Fruit fly (Drosophila melanogaster): Measurements from ENCODE around the gene Drak.
A peak's percentile ranks its signal among the peaks of the same experiment; 100 is the strongest.

Gene Drak

dm6 chrX:11555070-11555469 lies 62.1 kb downstream of the Drak start (continued):
- TF ChIP-seq fd64A (GFP tag; optimal IDR thresholded peaks at IDR 0.05) (no peak), dmrt11E (tag; optimal IDR thresholded peaks at IDR 0.05) (no peak), CG15601 (tag; optimal IDR thresholded peaks at IDR 0.05) (no peak), otp (GFP tag; IDR thresholded peaks at IDR 0.05) (no peak), Hr39 (optimal IDR thresholded peaks at IDR 0.05) (no peak), jigr1 (GFP tag; IDR thresholded peaks at IDR 0.05) (no peak), usp (GFP tag; optimal IDR thresholded peaks at IDR 0.05) (no peak), CG43689 (GFP tag; IDR thresholded peaks at IDR 0.05) (no peak), CG16779 (GFP tag; IDR thresholded peaks at IDR 0.05) (no peak), CG13296 (GFP tag; optimal IDR thresholded peaks at IDR 0.05) (no peak), CG14860 (GFP tag; IDR thresholded peaks at IDR 0.05; ENCODE audit: partially characterized antibody) (no peak), CG12219 (GFP tag; optimal IDR thresholded peaks at IDR 0.05) (no peak), grau (tag; optimal IDR thresholded peaks at IDR 0.05) (peak; percentile 7), Nf-YC (tag; optimal IDR thresholded peaks at IDR 0.05) (no peak), wek (GFP tag; optimal IDR thresholded peaks at IDR 0.05) (no peak), CG4707 (GFP tag; optimal IDR thresholded peaks at IDR 0.05) (no peak), luna (GFP tag; optimal IDR thresholded peaks at IDR 0.05) (no peak), CG7271 (tag; optimal IDR thresholded peaks at IDR 0.05) (no peak), CG2202 (tag; optimal IDR thresholded peaks at IDR 0.05) (no peak), mam (GFP tag; optimal IDR thresholded peaks at IDR 0.05) (no peak), CG34376 (GFP tag; optimal IDR thresholded peaks at IDR 0.05) (no peak), CG7928 (GFP tag; optimal IDR thresholded peaks at IDR 0.05) (no peak), Xbp1 (GFP tag; optimal IDR thresholded peaks at IDR 0.05) (no peak), CG3995 (GFP tag; optimal IDR thresholded peaks at IDR 0.05) (no peak), CG17359 (tag; optimal IDR thresholded peaks at IDR 0.05) (peak; percentile 5), Dll (GFP tag; IDR thresholded peaks at IDR 0.05; ENCODE audit: partially characterized antibody) (no peak), sob (GFP tag; IDR thresholded peaks at IDR 0.05) (no peak), unpg (GFP tag; optimal IDR thresholded peaks at IDR 0.05) (peak; percentile 17), chinmo (GFP tag; IDR thresholded peaks at IDR 0.05; ENCODE audit: partially characterized antibody) (no peak), CG1529 (GFP tag; optimal IDR thresholded peaks at IDR 0.05) (no peak), CG14014 (GFP tag; IDR thresholded peaks at IDR 0.05) (peak; percentile 30; the same call in 1 of the 2 replicates), Dek (tag; optimal IDR thresholded peaks at IDR 0.05) (no peak), kni (GFP tag; optimal IDR thresholded peaks at IDR 0.05) (no peak), Hr51 (GFP tag; optimal IDR thresholded peaks at IDR 0.05) (peak in 1 of 2 experiments; percentile 14), aop (GFP tag; IDR thresholded peaks at IDR 0.05) (no peak), Nf-YB (GFP tag; optimal IDR thresholded peaks at IDR 0.05) (no peak), CG18619 (GFP tag; optimal IDR thresholded peaks at IDR 0.05) (no peak)

DNA sequence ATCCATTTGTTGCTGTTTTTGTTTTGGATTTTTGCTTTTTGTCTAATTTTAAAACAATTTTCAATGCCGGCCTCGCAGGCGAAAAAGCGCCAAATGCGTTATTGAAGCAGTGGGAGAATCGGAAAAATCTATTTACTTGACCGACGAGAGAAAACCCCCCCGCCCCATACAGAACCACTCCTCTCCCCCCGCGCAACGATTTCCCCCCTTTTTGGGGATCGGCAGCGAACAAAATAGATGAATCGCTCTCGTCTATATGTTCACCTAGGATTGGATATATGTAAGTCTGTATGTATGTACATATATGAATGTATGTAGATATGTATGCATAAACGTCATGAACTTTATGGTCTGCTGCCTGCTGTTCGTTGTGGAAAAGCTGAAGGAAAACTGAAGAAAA lies 63.8 kb downstream of the Drak start:
- TF ChIP-seq sqz (GFP tag; optimal IDR thresholded peaks at IDR 0.05) = no peak
- no peak for TF ChIP-seq CG6791 (GFP tag; IDR thresholded peaks at IDR 0.05; ENCODE audit: partially characterized antibody)
- TF ChIP-seq Hey (tag; optimal IDR thresholded peaks at IDR 0.05) = no peak
- TF ChIP-seq HmgZ (tag; optimal IDR thresholded peaks at IDR 0.05) = no peak
- TF ChIP-seq CG10462 (GFP tag; optimal IDR thresholded peaks at IDR 0.05) = no peak
- peak; percentile 80 for TF ChIP-seq crol (GFP tag; IDR thresholded peaks at IDR 0.05)
- TF ChIP-seq CG9727 (GFP tag; optimal IDR thresholded peaks at IDR 0.05) = no peak
- no peak for TF ChIP-seq wek (GFP tag; optimal IDR thresholded peaks at IDR 0.05)
- TF ChIP-seq CG4282 (GFP tag; optimal IDR thresholded peaks at IDR 0.05) = no peak
- no peak for TF ChIP-seq Hmr (GFP tag; optimal IDR thresholded peaks at IDR 0.05)
- no peak for TF ChIP-seq CG14965 (GFP tag; optimal IDR thresholded peaks at IDR 0.05; ENCODE audit: borderline replicate concordance)
- no peak for TF ChIP-seq cato (GFP tag; optimal IDR thresholded peaks at IDR 0.05; ENCODE audit: borderline replicate concordance)
- TF ChIP-seq CG32772 (GFP tag; IDR thresholded peaks at IDR 0.05) = no peak
- no peak for TF ChIP-seq CG3726 (GFP tag; IDR thresholded peaks at IDR 0.05)
- TF ChIP-seq CG6813 (GFP tag; optimal IDR thresholded peaks at IDR 0.05) = no peak
- no peak for TF ChIP-seq gsb-n (tag; optimal IDR thresholded peaks at IDR 0.05)
- TF ChIP-seq Xrp1 (GFP tag; IDR thresholded peaks at IDR 0.05) = no peak

Data from whole organism, embryonic.